Worm (Caenorhabditis elegans) whole organism, mixed stage, embryonic: ENCODE results near the gene T25B9.8.

Experiments
- M03D4.4 ChIP-seq: sonication (generic microtip); optimal IDR thresholded peaks from 2 replicates; lab custom pipeline; 2017; ENCODE audit warnings: mild to moderate bottlenecking, missing genetic modification characterization, missing compliant biosample characterization
- blmp-1 ChIP-seq: fragments of 150-350 bp; optimal IDR thresholded peaks from 2 replicates; lab custom pipeline; 2014; ENCODE audit warnings: missing biosample characterization, missing genetic modification characterization
- ceh-39 ChIP-seq: fragments of 150-350 bp; optimal IDR thresholded peaks from 2 replicates; lab custom pipeline; 2014; ENCODE audit warnings: missing biosample characterization, missing genetic modification characterization
- ceh-43 ChIP-seq: fragments of 200-800 bp; sonication (Bioruptor generic); optimal IDR thresholded peaks from 2 replicates; lab custom pipeline; 2018; ENCODE audit warnings: mild to moderate bottlenecking, missing genetic modification characterization, moderate library complexity, missing compliant biosample characterization
- ceh-83 ChIP-seq: fragments of 200-800 bp; sonication (Bioruptor generic); optimal IDR thresholded peaks from 2 replicates; lab custom pipeline; 2018; ENCODE audit warnings: mild to moderate bottlenecking, missing genetic modification characterization, missing compliant biosample characterization
- cnd-1 ChIP-seq: fragments of 200-800 bp; sonication (Bioruptor generic); optimal IDR thresholded peaks from 2 replicates; lab custom pipeline; 2018; ENCODE audit warnings: mild to moderate bottlenecking, missing genetic modification characterization, missing compliant biosample characterization
- drap-1 ChIP-seq: fragments of 200-800 bp; sonication (Bioruptor generic); optimal IDR thresholded peaks from 3 replicates; lab custom pipeline; 2018; ENCODE audit warnings: mild to moderate bottlenecking, missing genetic modification characterization, missing compliant biosample characterization
- elt-1 ChIP-seq: sonication (generic microtip); optimal IDR thresholded peaks from 2 replicates; lab custom pipeline; 2017; ENCODE audit warnings: missing genetic modification characterization, mild to moderate bottlenecking, missing compliant biosample characterization, antibody characterized with exemption, moderate library complexity, borderline replicate concordance; ENCODE audit not compliant: insufficient read depth
- lin-13 ChIP-seq: fragments of 150-350 bp; optimal IDR thresholded peaks from 2 replicates; lab custom pipeline; 2014; ENCODE audit warnings: missing biosample characterization, missing genetic modification characterization
- lin-32 ChIP-seq: fragments of 200-800 bp; sonication (Bioruptor generic); optimal IDR thresholded peaks from 2 replicates; lab custom pipeline; 2018; ENCODE audit warnings: mild to moderate bottlenecking, missing genetic modification characterization, missing compliant biosample characterization
- lsy-2 ChIP-seq: fragments of 150-350 bp; optimal IDR thresholded peaks from 2 replicates; lab custom pipeline; 2014; ENCODE audit warnings: missing biosample characterization, missing genetic modification characterization
- mab-5 ChIP-seq: fragments of 150-350 bp; optimal IDR thresholded peaks from 2 replicates; lab custom pipeline; 2014; ENCODE audit warnings: missing biosample characterization, missing genetic modification characterization
- mep-1 ChIP-seq: fragments of 150-350 bp; optimal IDR thresholded peaks from 2 replicates; lab custom pipeline; 2017; ENCODE audit warnings: missing biosample characterization, missing genetic modification reagents, missing genetic modification characterization, inconsistent platforms
- nhr-12 ChIP-seq: fragments of 150-350 bp; optimal IDR thresholded peaks from 2 replicates; lab custom pipeline; 2014; ENCODE audit warnings: missing biosample characterization, missing genetic modification characterization
- nhr-2 ChIP-seq: fragments of 150-350 bp; optimal IDR thresholded peaks from 2 replicates; lab custom pipeline; 2014; ENCODE audit warnings: missing biosample characterization, missing genetic modification characterization
- nhr-237 ChIP-seq: fragments of 150-350 bp; optimal IDR thresholded peaks from 2 replicates; lab custom pipeline; 2014; ENCODE audit warnings: missing biosample characterization, missing genetic modification characterization
- nhr-76 ChIP-seq: sonication (generic microtip); optimal IDR thresholded peaks from 2 replicates; lab custom pipeline; 2017; ENCODE audit warnings: missing biosample characterization, missing genetic modification characterization
- pha-4 ChIP-seq: fragments of 150-350 bp; optimal IDR thresholded peaks from 2 replicates; lab custom pipeline; 2018; ENCODE audit warnings: missing biosample characterization, missing genetic modification reagents, missing genetic modification characterization
- snpc-4 ChIP-seq: fragments of 150-350 bp; optimal IDR thresholded peaks from 2 replicates; lab custom pipeline; 2014; ENCODE audit warnings: missing biosample characterization, missing genetic modification characterization
- sptf-1 ChIP-seq: sonication (generic microtip); optimal IDR thresholded peaks from 2 replicates; lab custom pipeline; 2017; ENCODE audit warnings: mild to moderate bottlenecking, missing genetic modification characterization, moderate library complexity, missing compliant biosample characterization
- unc-120 ChIP-seq: sonication (generic microtip); optimal IDR thresholded peaks from 2 replicates; lab custom pipeline; 2017; ENCODE audit warnings: missing genetic modification characterization, missing compliant biosample characterization; ENCODE audit not compliant: poor library complexity, severe bottlenecking
- unc-39 ChIP-seq: fragments of 150-350 bp; optimal IDR thresholded peaks from 2 replicates; lab custom pipeline; 2014; ENCODE audit warnings: missing biosample characterization, missing genetic modification characterization
- unc-62 ChIP-seq: fragments of 150-350 bp; optimal IDR thresholded peaks from 2 replicates; lab custom pipeline; 2014; ENCODE audit warnings: missing biosample characterization, missing genetic modification reagents, missing genetic modification characterization
- zip-8 ChIP-seq: fragments of 150-350 bp; optimal IDR thresholded peaks from 2 replicates; lab custom pipeline; 2014; ENCODE audit warnings: missing biosample characterization, missing genetic modification characterization
- ztf-11 ChIP-seq: fragments of 150-350 bp; optimal IDR thresholded peaks from 2 replicates; lab custom pipeline; 2014; ENCODE audit warnings: missing biosample characterization, missing genetic modification characterization

T25B9.8 gene

ce11 chrIV:10811388-10811787, 43.4 kb upstream of the T25B9.8 start:
- TF ChIP-seq mab-5 (tag; lab: Kevin White, UChicago), result no peak
- TF ChIP-seq pha-4 (tag; lab: Kevin White, UChicago), result peak; percentile 85
- TF ChIP-seq, all 35 proteins: peak for 1

- no peak for TF ChIP-seq lin-32 (GFP tag; lab: Kevin White, UChicago)
- TF ChIP-seq nhr-76, result no peak
- TF ChIP-seq unc-39 (tag; lab: Kevin White, UChicago), result no peak
- no peak for TF ChIP-seq lin-13
- no peak for TF ChIP-seq zip-8 (tag; lab: Kevin White, UChicago)
- TF ChIP-seq, all 35 proteins: peak for 0
Measured at ce11 chrIV:10810820-10811219, 42.8 kb upstream of the T25B9.8 start.

ce11 chrIV:10803973-10804372, 36.0 kb upstream of the T25B9.8 start:
- TF ChIP-seq zip-8 (tag; lab: Kevin White, UChicago) (no peak), ceh-39 (tag; lab: Kevin White, UChicago) (no peak), cnd-1 (tag; lab: Kevin White, UChicago) (no peak), drap-1 (GFP tag; lab: Kevin White, UChicago) (no peak), ceh-43 (GFP tag; lab: Kevin White, UChicago) (no peak), nhr-12 (no peak), unc-39 (tag; lab: Kevin White, UChicago) (no peak), lsy-2 (tag; lab: Kevin White, UChicago) (no peak), M03D4.4 (tag; lab: Kevin White, UChicago) (no peak), nhr-237 (tag; lab: Kevin White, UChicago) (no peak), ztf-11 (tag; lab: Kevin White, UChicago) (no peak), elt-1 (tag; lab: Kevin White, UChicago) (no peak), lin-32 (GFP tag; lab: Kevin White, UChicago) (no peak), ceh-83 (no peak)
- TF ChIP-seq, all 35 proteins: peak for 0

ce11 chrIV:10799354-10799753, 31.4 kb upstream of the T25B9.8 start, which contains the start of gene zipt-2.1:
zipt-2.1 (plus strand) TSS chrIV:10799654.
- TF ChIP-seq mab-5 (tag; lab: Kevin White, UChicago) (no peak), drap-1 (GFP tag; lab: Kevin White, UChicago) (no peak), sptf-1 (tag; lab: Kevin White, UChicago) (no peak), mep-1 (no peak), lsy-2 (tag; lab: Kevin White, UChicago) (no peak), cnd-1 (tag; lab: Kevin White, UChicago) (no peak)
- TF ChIP-seq, all 35 proteins: peak for 0

- TF ChIP-seq elt-1 (tag; lab: Kevin White, UChicago) (no peak), snpc-4 (tag; lab: Kevin White, UChicago) (no peak), lin-32 (GFP tag; lab: Kevin White, UChicago) (no peak), ceh-39 (tag; lab: Kevin White, UChicago) (no peak), nhr-12 (no peak), blmp-1 (tag; lab: Kevin White, UChicago) (no peak), ceh-83 (no peak), lsy-2 (tag; lab: Kevin White, UChicago) (no peak), lin-13 (no peak), unc-62 (GFP tag; lab: Kevin White, UChicago) (no peak), cnd-1 (tag; lab: Kevin White, UChicago) (no peak), unc-120 (no peak), nhr-2 (no peak), ceh-43 (GFP tag; lab: Kevin White, UChicago) (no peak), nhr-237 (tag; lab: Kevin White, UChicago) (no peak), mep-1 (no peak)
Measured at ce11 chrIV:10798604-10799003, 30.6 kb upstream of the T25B9.8 start.

- TF ChIP-seq unc-62 (GFP tag; lab: Kevin White, UChicago) (no peak), elt-1 (tag; lab: Kevin White, UChicago) (peak; percentile 57)
Measured at ce11 chrIV:10796707-10797106, 28.7 kb upstream of the T25B9.8 start.

- no peak for TF ChIP-seq mab-5 (tag; lab: Kevin White, UChicago)
- TF ChIP-seq ceh-43 (GFP tag; lab: Kevin White, UChicago), result no peak
- TF ChIP-seq, all 35 proteins: peak for 0
Measured at ce11 chrIV:10795678-10796077, 27.7 kb upstream of the T25B9.8 start.
